Fruit fly (Drosophila melanogaster) whole organism, prepupa: ENCODE data around the gene Polr2I.

Experiments used
- Blimp-1 ChIP-seq: fragments of 200-800 bp; sonication (Bioruptor generic); optimal IDR thresholded peaks from 3 replicates; lab custom pipeline; 2017; ENCODE audit warnings: missing biosample characterization, missing genetic modification characterization, mild to moderate bottlenecking, moderate library complexity, missing genetic modification reagents
- CG10669 ChIP-seq: fragments of 200-800 bp; sonication (Bioruptor generic); optimal IDR thresholded peaks from 3 replicates; lab custom pipeline; 2018; ENCODE audit warnings: missing biosample characterization, mild to moderate bottlenecking, missing genetic modification characterization, moderate library complexity
- CG11294 ChIP-seq: fragments of 200-800 bp; sonication (Bioruptor generic); IDR thresholded peaks from 2 replicates; pipeline ENCODE4 v1.3.6; 2022; ENCODE audit warnings: missing biosample characterization, missing genetic modification characterization
- CG11902 ChIP-seq: fragments of 200-800 bp; sonication (Bioruptor generic); optimal IDR thresholded peaks from 3 replicates; lab custom pipeline; 2016; ENCODE audit warnings: missing biosample characterization, missing genetic modification characterization
- CG15336 ChIP-seq: fragments of 200-800 bp; sonication (Bioruptor generic); IDR thresholded peaks from 2 replicates; pipeline ENCODE4 v1.3.6; 2022; ENCODE audit warnings: missing biosample characterization, missing genetic modification characterization
- CG1621 ChIP-seq: fragments of 200-800 bp; sonication (Bioruptor generic); optimal IDR thresholded peaks from 3 replicates; lab custom pipeline; 2018; ENCODE audit warnings: missing biosample characterization, mild to moderate bottlenecking, missing genetic modification characterization
- CG3032 ChIP-seq: fragments of 200-800 bp; optimal IDR thresholded peaks from 2 replicates; lab custom pipeline; 2019; ENCODE audit warnings: missing biosample characterization, mild to moderate bottlenecking, missing genetic modification characterization, moderate library complexity
- CG31627 ChIP-seq: fragments of 200-800 bp; sonication (Bioruptor generic); optimal IDR thresholded peaks from 3 replicates; lab custom pipeline; 2016; ENCODE audit warnings: missing biosample characterization, missing genetic modification characterization
- CG32006 ChIP-seq: fragments of 200-800 bp; sonication (Bioruptor generic); optimal IDR thresholded peaks from 3 replicates; lab custom pipeline; 2017; ENCODE audit warnings: missing biosample characterization, mild to moderate bottlenecking, missing genetic modification characterization
- CG4318 ChIP-seq: fragments of 200-800 bp; sonication (Bioruptor generic); optimal IDR thresholded peaks from 3 replicates; lab custom pipeline; 2017; ENCODE audit warnings: missing biosample characterization, mild to moderate bottlenecking, missing genetic modification characterization
- CG6163 ChIP-seq: fragments of 200-800 bp; sonication (Bioruptor generic); IDR thresholded peaks from 3 replicates; pipeline ENCODE4 v1.3.6; 2022; ENCODE audit warnings: missing biosample characterization, missing genetic modification characterization
- CG6792 ChIP-seq: fragments of 200-800 bp; sonication (Bioruptor generic); optimal IDR thresholded peaks from 3 replicates; lab custom pipeline; 2016; ENCODE audit warnings: missing biosample characterization, missing genetic modification characterization
- CG6808 ChIP-seq: fragments of 200-800 bp; sonication (Bioruptor generic); optimal IDR thresholded peaks from 3 replicates; lab custom pipeline; 2017; ENCODE audit warnings: missing biosample characterization, missing genetic modification characterization, mild to moderate bottlenecking, moderate library complexity, missing genetic modification reagents
- CG6854 ChIP-seq: fragments of 200-800 bp; sonication (Bioruptor generic); optimal IDR thresholded peaks from 2 replicates; lab custom pipeline; 2017; ENCODE audit warnings: missing biosample characterization, mild to moderate bottlenecking, missing genetic modification characterization
- CG7368 ChIP-seq: fragments of 200-800 bp; sonication (Bioruptor generic); optimal IDR thresholded peaks from 3 replicates; lab custom pipeline; 2016; ENCODE audit warnings: missing biosample characterization, missing genetic modification characterization
- CG8119 ChIP-seq: fragments of 200-800 bp; sonication (Bioruptor generic); IDR thresholded peaks from 3 replicates; pipeline ENCODE4 v1.3.6; 2022; ENCODE audit warnings: missing biosample characterization, missing genetic modification characterization
- CG8319 ChIP-seq: fragments of 200-800 bp; sonication (Bioruptor generic); optimal IDR thresholded peaks from 3 replicates; lab custom pipeline; 2016; ENCODE audit warnings: missing biosample characterization, missing genetic modification characterization
- CG8632 ChIP-seq: fragments of 200-800 bp; sonication (Bioruptor generic); optimal IDR thresholded peaks from 3 replicates; lab custom pipeline; 2016; ENCODE audit warnings: missing biosample characterization, missing genetic modification characterization
- CG9139 ChIP-seq: fragments of 200-800 bp; sonication (Bioruptor generic); optimal IDR thresholded peaks from 3 replicates; lab custom pipeline; 2017; ENCODE audit warnings: missing biosample characterization, mild to moderate bottlenecking, missing genetic modification characterization
- Eip75B ChIP-seq: fragments of 200-800 bp; sonication (Bioruptor generic); optimal IDR thresholded peaks from 3 replicates; lab custom pipeline; 2016; ENCODE audit warnings: missing biosample characterization, missing genetic modification characterization
- Eip78C ChIP-seq: fragments of 200-800 bp; sonication (Bioruptor generic); peaks from one replicate; lab custom pipeline; 2016; ENCODE audit warnings: missing biosample characterization, missing genetic modification characterization
- Eip93F ChIP-seq: fragments of 200-800 bp; sonication (Bioruptor generic); optimal IDR thresholded peaks from 2 replicates; lab custom pipeline; 2016; ENCODE audit warnings: missing biosample characterization, mild to moderate bottlenecking, missing genetic modification characterization
- Ets21C ChIP-seq: fragments of 200-800 bp; sonication (Bioruptor generic); optimal IDR thresholded peaks from 3 replicates; lab custom pipeline; 2016; ENCODE audit warnings: missing biosample characterization, missing genetic modification characterization
- Ets96B ChIP-seq: fragments of 200-800 bp; optimal IDR thresholded peaks from 2 replicates; lab custom pipeline; 2019; ENCODE audit warnings: missing biosample characterization, mild to moderate bottlenecking, missing genetic modification characterization, moderate library complexity
- Gug ChIP-seq: fragments of 200-800 bp; sonication (Bioruptor generic); IDR thresholded peaks from 2 replicates; pipeline ENCODE4 v1.3.6; 2022; ENCODE audit warnings: missing biosample characterization, missing genetic modification characterization
- Hr39 ChIP-seq: fragments of 200-800 bp; sonication (Bioruptor generic); optimal IDR thresholded peaks from 2 replicates; lab custom pipeline; 2016; ENCODE audit warnings: missing biosample characterization, missing genetic modification characterization
- Hr4 ChIP-seq: fragments of 200-800 bp; sonication (Bioruptor generic); optimal IDR thresholded peaks from 3 replicates; lab custom pipeline; 2016; ENCODE audit warnings: missing biosample characterization, missing genetic modification characterization
- Lpt ChIP-seq: fragments of 200-800 bp; sonication (Bioruptor generic); optimal IDR thresholded peaks from 3 replicates; lab custom pipeline; 2016; ENCODE audit warnings: missing biosample characterization, missing genetic modification characterization
- Smox ChIP-seq: fragments of 200-800 bp; sonication (Bioruptor generic); optimal IDR thresholded peaks from 3 replicates; lab custom pipeline; 2016; ENCODE audit warnings: missing biosample characterization, missing genetic modification characterization
- Sox14 ChIP-seq: fragments of 200-800 bp; sonication (Bioruptor generic); optimal IDR thresholded peaks from 3 replicates; lab custom pipeline; 2016; ENCODE audit warnings: missing biosample characterization, missing genetic modification characterization
- Sox15 ChIP-seq: fragments of 200-800 bp; sonication (Bioruptor generic); optimal IDR thresholded peaks from 3 replicates; lab custom pipeline; 2016; ENCODE audit warnings: missing biosample characterization, missing genetic modification characterization
- achi ChIP-seq: fragments of 200-800 bp; sonication (Bioruptor generic); optimal IDR thresholded peaks from 3 replicates; lab custom pipeline; 2016; ENCODE audit warnings: missing biosample characterization, missing genetic modification characterization
- cyc ChIP-seq: fragments of 200-800 bp; sonication (Bioruptor generic); optimal IDR thresholded peaks from 3 replicates; lab custom pipeline; 2016; ENCODE audit warnings: missing biosample characterization, missing genetic modification characterization
- eg ChIP-seq: fragments of 200-800 bp; sonication (Bioruptor generic); IDR thresholded peaks from 3 replicates; pipeline ENCODE4 v1.3.6; 2022; ENCODE audit warnings: missing biosample characterization, missing genetic modification characterization
- esn ChIP-seq: fragments of 200-800 bp; sonication (Bioruptor generic); optimal IDR thresholded peaks from 2 replicates; lab custom pipeline; 2016; ENCODE audit warnings: missing biosample characterization, mild to moderate bottlenecking, missing genetic modification characterization, moderate library complexity
- fd85E ChIP-seq: fragments of 200-800 bp; sonication (Bioruptor generic); optimal IDR thresholded peaks from 3 replicates; lab custom pipeline; 2016; ENCODE audit warnings: missing biosample characterization, missing genetic modification characterization
- fkh ChIP-seq: fragments of 200-800 bp; sonication (Bioruptor generic); optimal IDR thresholded peaks from 3 replicates; lab custom pipeline; 2017; ENCODE audit warnings: missing biosample characterization, mild to moderate bottlenecking, missing genetic modification characterization, moderate library complexity
- lz ChIP-seq: fragments of 200-800 bp; sonication (Bioruptor generic); optimal IDR thresholded peaks from 3 replicates; lab custom pipeline; 2016; ENCODE audit warnings: missing biosample characterization, missing genetic modification characterization
- pdm3 ChIP-seq: fragments of 200-800 bp; sonication (Bioruptor generic); optimal IDR thresholded peaks from 3 replicates; lab custom pipeline; 2016; ENCODE audit warnings: missing biosample characterization, missing genetic modification characterization
- topi ChIP-seq: fragments of 200-800 bp; sonication (Bioruptor generic); optimal IDR thresholded peaks from 3 replicates; lab custom pipeline; 2016; ENCODE audit warnings: missing biosample characterization, missing genetic modification characterization
- vri ChIP-seq: fragments of 200-800 bp; sonication (Bioruptor generic); optimal IDR thresholded peaks from 3 replicates; lab custom pipeline; 2016; ENCODE audit warnings: missing biosample characterization, mild to moderate bottlenecking, missing genetic modification characterization

The Polr2I gene

DNA sequence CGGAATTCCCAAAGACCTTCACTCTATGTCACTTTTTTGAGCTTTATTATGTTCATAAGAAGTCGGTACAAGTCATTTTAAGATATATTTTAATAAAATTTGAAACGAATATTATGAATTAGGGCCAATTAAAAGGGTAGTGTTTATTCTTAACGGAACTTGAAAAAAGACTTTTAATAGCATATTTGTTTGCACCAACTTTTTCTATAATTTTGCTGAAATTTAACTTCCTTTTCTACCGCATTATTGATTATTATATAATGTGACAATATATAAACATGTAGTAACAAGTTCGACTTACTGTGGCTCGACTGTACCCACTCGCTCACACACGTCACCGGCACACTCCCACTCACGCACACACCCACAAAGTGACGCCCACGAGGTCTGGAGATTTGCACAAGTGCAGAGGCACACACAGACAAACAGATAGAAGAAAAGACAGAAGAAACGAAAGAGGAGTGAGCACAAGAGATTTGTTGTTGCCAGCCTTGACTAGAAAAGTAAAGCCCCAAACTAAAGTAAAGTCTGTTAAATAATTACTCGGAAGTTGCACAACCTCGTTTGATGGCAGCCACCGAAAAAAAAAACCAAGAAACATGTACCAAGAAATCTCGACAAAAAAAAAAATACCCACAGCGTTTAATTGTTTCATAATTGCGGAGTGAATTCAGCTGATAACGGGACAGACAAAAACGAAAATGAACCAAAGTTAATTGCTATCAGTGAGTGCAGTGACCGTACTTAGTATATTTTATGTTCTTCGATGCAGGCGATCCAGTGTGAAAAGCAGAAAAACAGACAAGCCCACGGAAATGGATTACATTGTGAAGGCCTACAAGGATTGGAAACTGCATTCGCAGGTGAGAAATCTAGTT is 18.7 kb upstream of the Polr2I start (continued):
- peak; percentile 0 for TF ChIP-seq Blimp-1 (GFP tag; lab: Kevin White, UChicago)
- TF ChIP-seq Ets21C (GFP tag; lab: Kevin White, UChicago), result peak; percentile 31
- peak; percentile 68 for TF ChIP-seq CG8119 (GFP tag; lab: Robert Waterston, UW)
- peak; percentile 39 for TF ChIP-seq Sox14 (GFP tag; lab: Kevin White, UChicago)
- peak; percentile 57 for TF ChIP-seq topi
- TF ChIP-seq cyc (GFP tag; lab: Kevin White, UChicago), result peak; percentile 7
- no peak for TF ChIP-seq CG8319 (GFP tag; lab: Kevin White, UChicago)
- TF ChIP-seq CG6854 (GFP tag; lab: Kevin White, UChicago), result no peak
- TF ChIP-seq Hr39 (GFP tag; lab: Kevin White, UChicago), result peak; percentile 41
- TF ChIP-seq CG6163 (GFP tag; lab: Robert Waterston, UW), result peak; percentile 55
- no peak for TF ChIP-seq CG1621 (tag; lab: Kevin White, UChicago)
- peak; percentile 31 for TF ChIP-seq CG11902 (GFP tag; lab: Kevin White, UChicago)
- peak; percentile 58 for TF ChIP-seq Smox (GFP tag; lab: Kevin White, UChicago)
- TF ChIP-seq fd85E (GFP tag; lab: Kevin White, UChicago), result no peak
- peak; percentile 45 for TF ChIP-seq achi (GFP tag; lab: Kevin White, UChicago)
- TF ChIP-seq CG8632 (GFP tag; lab: Kevin White, UChicago), result peak; percentile 44
- peak; percentile 45 for TF ChIP-seq fkh (GFP tag; lab: Kevin White, UChicago)
- TF ChIP-seq eg (GFP tag; lab: Robert Waterston, UW), result 0 out of 3 replicates have a peak, but pooled peaks have one; percentile 36
- no peak for TF ChIP-seq CG11294
- TF ChIP-seq pdm3 (GFP tag; lab: Kevin White, UChicago), result peak; percentile 64
- TF ChIP-seq Gug (GFP tag; lab: Robert Waterston, UW), result peak; percentile 33; the same call in 1 of the 2 replicates
- TF ChIP-seq CG4318 (GFP tag; lab: Kevin White, UChicago), result peak; percentile 58
- no peak for TF ChIP-seq CG9139 (GFP tag; lab: Kevin White, UChicago)
- peak; percentile 69 for TF ChIP-seq Hr4
- TF ChIP-seq CG6792 (GFP tag; lab: Kevin White, UChicago), result peak; percentile 32
- peak; percentile 40 for TF ChIP-seq CG31627 (GFP tag; lab: Kevin White, UChicago)
- peak; percentile 64 for TF ChIP-seq Eip93F (GFP tag; lab: Kevin White, UChicago)
- peak; percentile 17 for TF ChIP-seq Sox15
- TF ChIP-seq Lpt, result peak; percentile 28
- peak; percentile 65 for TF ChIP-seq esn
- peak; percentile 82 for TF ChIP-seq vri (GFP tag; lab: Kevin White, UChicago)
- TF ChIP-seq CG15336 (GFP tag; lab: Robert Waterston, UW), result peak; percentile 53
- TF ChIP-seq CG7368 (GFP tag; lab: Kevin White, UChicago), result no peak
- TF ChIP-seq Ets96B (tag; lab: Kevin White, UChicago), result peak; percentile 57
- peak; percentile 28 for TF ChIP-seq Eip75B (GFP tag; lab: Kevin White, UChicago)
- TF ChIP-seq CG32006 (GFP tag; lab: Kevin White, UChicago), result peak; percentile 81
- peak; percentile 90 for TF ChIP-seq Eip78C
- TF ChIP-seq CG6808, result peak; percentile 34
- peak; percentile 54 for TF ChIP-seq lz (GFP tag; lab: Kevin White, UChicago)
- peak; percentile 41 for TF ChIP-seq CG3032 (tag; lab: Kevin White, UChicago)
- peak; percentile 33 for TF ChIP-seq CG10669
- TF ChIP-seq, all 60 proteins: peak for 50
